Worm (Caenorhabditis elegans): ENCODE measurements around the gene clc-3.

DNA sequence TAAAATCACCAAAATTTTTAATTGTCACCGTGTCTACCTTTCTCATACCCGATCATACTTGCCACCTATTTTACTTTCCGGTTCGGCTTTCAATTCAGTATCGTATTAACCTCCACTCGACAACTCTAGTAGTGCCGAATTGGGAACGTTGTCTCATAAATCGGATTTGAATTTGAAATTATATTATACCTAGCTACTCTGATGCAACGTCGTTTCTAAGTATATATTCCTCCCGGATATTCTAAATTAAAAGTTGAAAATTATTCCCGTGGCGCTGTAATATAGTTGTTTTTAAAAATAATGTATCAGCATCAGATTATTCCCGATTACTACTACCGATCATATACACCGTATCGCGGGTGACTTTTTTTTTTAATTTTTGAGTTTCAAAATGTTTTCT is 5.9 kb downstream of the clc-3 start, which contains the start of gene ZK563.2:
- TF ChIP-seq snpc-4 (GFP tag; optimal IDR thresholded peaks at IDR 0.05) (no peak), snpc-4 (tag; optimal IDR thresholded peaks at IDR 0.05) (no peak), Y95B8A.8 (GFP tag; IDR thresholded peaks at IDR 0.05) (no peak), T26A5.8 (tag; optimal IDR thresholded peaks at IDR 0.05) (no peak), fkh-3 (tag; optimal IDR thresholded peaks at IDR 0.05) (no peak), egl-44 (GFP tag; IDR thresholded peaks at IDR 0.05) (no peak), ceh-27 (GFP tag; optimal IDR thresholded peaks at IDR 0.05) (no peak), akir-1 (GFP tag; optimal IDR thresholded peaks at IDR 0.05) (no peak), dpl-1 (GFP tag; optimal IDR thresholded peaks at IDR 0.05) (no peak), pha-4 (tag; optimal IDR thresholded peaks at IDR 0.05) (no peak), bed-1 (GFP tag; IDR thresholded peaks at IDR 0.05) (no peak), hmg-20 (GFP tag; IDR thresholded peaks at IDR 0.05) (no peak), lsy-27 (tag; optimal IDR thresholded peaks at IDR 0.05; ENCODE audit: borderline replicate concordance, insufficient read depth) (no peak), F57C9.4 (tag; optimal IDR thresholded peaks at IDR 0.05) (no peak), athp-1 (tag; optimal IDR thresholded peaks at IDR 0.05) (no peak)
